Fruit fly (Drosophila melanogaster): ENCODE measurements around the gene Root.

dm6 chr3R:24130080-24130479 lies 17.0 kb downstream of the Root start, which contains the start of the genes GatB and Tsc1:
- no peak for TF ChIP-seq insv (optimal IDR thresholded peaks at IDR 0.05)
- no peak for TF ChIP-seq h (optimal IDR thresholded peaks at IDR 0.05)
- no peak for TF ChIP-seq psq (optimal IDR thresholded peaks at IDR 0.05)
- TF ChIP-seq Sin3A (optimal IDR thresholded peaks at IDR 0.05), result no peak

Data from Kc167 (cell line).